Worm (Caenorhabditis elegans): Measurements from ENCODE around the gene mlc-2.

DNA sequence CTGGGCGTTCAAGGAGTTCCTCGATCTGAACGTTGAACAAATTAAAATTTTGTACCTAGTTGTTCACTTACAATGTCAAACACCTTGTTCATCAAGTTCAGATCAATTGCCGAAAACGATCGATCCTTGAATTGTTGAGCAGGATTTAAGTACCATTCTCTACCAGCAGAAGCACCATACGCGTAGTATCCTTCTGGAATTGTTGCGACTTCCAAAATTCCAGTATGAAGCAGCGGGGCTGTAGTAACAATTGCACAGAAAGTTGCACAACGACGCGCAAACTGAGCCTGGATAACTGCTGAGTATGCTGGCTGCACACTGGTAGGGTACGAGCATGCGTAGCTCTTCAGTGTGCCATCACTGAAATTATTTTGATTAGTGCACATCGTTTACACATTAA is 12.1 kb upstream of the mlc-2 start:
- no peak for TF ChIP-seq him-1 (tag; optimal IDR thresholded peaks at IDR 0.05)
- TF ChIP-seq W03F9.2 (tag; optimal IDR thresholded peaks at IDR 0.05), result no peak
- TF ChIP-seq dao-5 (tag; optimal IDR thresholded peaks at IDR 0.05), result no peak
